Fruit fly (Drosophila melanogaster): Measurements from ENCODE around the gene X11Lbeta.

DNA sequence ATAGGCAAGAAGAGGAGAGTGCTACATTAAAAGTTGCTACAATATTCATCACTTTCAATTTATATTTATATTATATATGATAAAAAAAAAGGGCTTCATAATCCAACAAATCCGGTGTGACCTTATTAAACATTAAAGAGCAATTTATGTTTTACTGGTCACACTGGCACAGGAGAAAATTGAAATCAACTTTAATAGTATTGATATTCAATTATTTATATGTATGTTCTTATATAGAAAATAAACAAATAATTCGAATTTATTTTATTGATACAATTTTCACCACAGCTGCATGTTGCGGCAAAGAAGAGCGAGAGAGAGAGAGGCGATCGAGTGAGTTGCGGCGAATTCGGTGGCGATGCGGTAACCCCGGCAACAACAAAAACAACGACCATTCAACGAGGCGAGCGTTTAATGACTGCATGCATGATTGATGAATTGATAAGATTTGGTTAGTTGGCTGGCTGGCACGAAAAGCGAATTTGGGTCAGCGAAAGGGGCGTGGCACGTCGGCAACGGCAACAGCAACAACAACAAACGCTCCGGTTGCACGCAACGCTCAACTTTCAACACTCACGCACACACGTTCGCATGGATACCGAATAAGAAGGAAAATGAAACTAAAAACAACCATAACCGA, 101.8 kb downstream of the X11Lbeta start:
- TF ChIP-seq pan (optimal IDR thresholded peaks at IDR 0.05) (no peak), Vsx2 (GFP tag; optimal IDR thresholded peaks at IDR 0.05; ENCODE audit: partially characterized antibody) (no peak), psq (GFP tag; optimal IDR thresholded peaks at IDR 0.05) (no peak), woc (GFP tag; optimal IDR thresholded peaks at IDR 0.05) (no peak), Dfd (GFP tag; optimal IDR thresholded peaks at IDR 0.05) (no peak), dsf (GFP tag; optimal IDR thresholded peaks at IDR 0.05; ENCODE audit: borderline replicate concordance) (no peak)

Measured in whole organism, wandering third instar larva.